Worm (Caenorhabditis elegans): Measurements from ENCODE around the gene F10E7.5.

The F10E7.5 gene

ce11 chrII:7111657-7112049 is at the start of gene F10E7.5:
Gene F10E7.5, plus strand, starts transcription at chrII:7111978.
- TF ChIP-seq dpl-1 (GFP tag; optimal IDR thresholded peaks at IDR 0.05) = peak; percentile 25
- TF ChIP-seq nhr-28 (tag; optimal IDR thresholded peaks at IDR 0.05) = peak; percentile 33
- TF ChIP-seq lin-13 (GFP tag; optimal IDR thresholded peaks at IDR 0.05) = peak; percentile 15
- no peak for TF ChIP-seq daf-8 (GFP tag; IDR thresholded peaks at IDR 0.05)
- TF ChIP-seq daf-16 (GFP tag; optimal IDR thresholded peaks at IDR 0.05) = no peak
- peak; percentile 13 for TF ChIP-seq daf-16 (tag; optimal IDR thresholded peaks at IDR 0.05)
- peak; percentile 92 to 99 for TF ChIP-seq lsy-2 (tag; optimal IDR thresholded peaks at IDR 0.05)
- TF ChIP-seq ZK546.5 (tag; optimal IDR thresholded peaks at IDR 0.05) = peak in 1 of 2 experiments; percentile 22
- TF ChIP-seq mes-2 (tag; optimal IDR thresholded peaks at IDR 0.05; ENCODE audit: poor library complexity, severe bottlenecking) = peak; percentile 72
- peak; percentile 3 for TF ChIP-seq hlh-11 (tag; optimal IDR thresholded peaks at IDR 0.05)
- TF ChIP-seq skn-1 (tag; optimal IDR thresholded peaks at IDR 0.05) = no peak
- TF ChIP-seq set-16 (GFP tag; IDR thresholded peaks at IDR 0.05) = no peak
- TF ChIP-seq hmg-1.1 (GFP tag; IDR thresholded peaks at IDR 0.05) = 0 out of 2 replicates have a peak, but pooled peaks have one; percentile 17
- TF ChIP-seq T20F7.1 (GFP tag; optimal IDR thresholded peaks at IDR 0.05) = peak; percentile 69
- peak; percentile 7 for TF ChIP-seq hlh-30 (tag; optimal IDR thresholded peaks at IDR 0.05; ENCODE audit: insufficient read depth)

- no peak for TF ChIP-seq hlh-11 (tag; optimal IDR thresholded peaks at IDR 0.05)
- no peak for TF ChIP-seq Y48G9A.11 (GFP tag; IDR thresholded peaks at IDR 0.05)
- TF ChIP-seq nhr-48 (tag; optimal IDR thresholded peaks at IDR 0.05) = no peak
- no peak for TF ChIP-seq R02D3.7 (tag; optimal IDR thresholded peaks at IDR 0.05)
- no peak for TF ChIP-seq cey-2 (tag; optimal IDR thresholded peaks at IDR 0.05; ENCODE audit: borderline replicate concordance, insufficient read depth)
- TF ChIP-seq aha-1 (tag) = no peak
- TF ChIP-seq zip-2 (tag; optimal IDR thresholded peaks at IDR 0.05) = no peak
- TF ChIP-seq spr-1 (tag; optimal IDR thresholded peaks at IDR 0.05) = no peak
- TF ChIP-seq rbr-2 (tag; optimal IDR thresholded peaks at IDR 0.05) = no peak
- TF ChIP-seq daf-16 (GFP tag; optimal IDR thresholded peaks at IDR 0.05) = no peak
- TF ChIP-seq daf-16 (tag; optimal IDR thresholded peaks at IDR 0.05) = no peak
- no peak for TF ChIP-seq skn-1 (tag; optimal IDR thresholded peaks at IDR 0.05)
- TF ChIP-seq ztf-11 (tag; optimal IDR thresholded peaks at IDR 0.05) = no peak
- no peak for TF ChIP-seq mxl-2 (GFP tag; conservative IDR thresholded peaks at IDR 0.05)
- no peak for TF ChIP-seq php-3 (GFP tag; IDR thresholded peaks at IDR 0.05)
- TF ChIP-seq tag-97 (GFP tag; IDR thresholded peaks at IDR 0.05) = no peak
- TF ChIP-seq lin-29 (GFP tag; IDR thresholded peaks at IDR 0.05) = no peak
- no peak for TF ChIP-seq snpc-4 (tag; optimal IDR thresholded peaks at IDR 0.05)
- no peak for TF ChIP-seq ctbp-1 (GFP tag; IDR thresholded peaks at IDR 0.05)
- no peak for TF ChIP-seq ceh-20 (GFP tag; IDR thresholded peaks at IDR 0.05)
- TF ChIP-seq ces-1 (GFP tag; optimal IDR thresholded peaks at IDR 0.05) = no peak
Observed at ce11 chrII:7065391-7065790, 46.4 kb upstream of the F10E7.5 start, which contains the start of gene nos-2. Gene nos-2, plus strand, starts transcription at chrII:7065618.

- TF ChIP-seq aha-1 (tag) = peak; percentile 82
- no peak for TF ChIP-seq mxl-2 (GFP tag; conservative IDR thresholded peaks at IDR 0.05)
Observed at ce11 chrII:7069866-7070265, 41.9 kb upstream of the F10E7.5 start, which contains the start of gene him-14. Gene him-14, minus strand, starts transcription at chrII:7069966.

- no peak for TF ChIP-seq mxl-2 (GFP tag; conservative IDR thresholded peaks at IDR 0.05)
- no peak for TF ChIP-seq lin-38 (GFP tag; IDR thresholded peaks at IDR 0.05)
- no peak for TF ChIP-seq spr-1 (tag; optimal IDR thresholded peaks at IDR 0.05)
- no peak for TF ChIP-seq aha-1 (tag)
- TF ChIP-seq ceh-20 (GFP tag; IDR thresholded peaks at IDR 0.05) = no peak
- TF ChIP-seq zip-2 (tag; optimal IDR thresholded peaks at IDR 0.05) = no peak
- TF ChIP-seq zfp-2 (tag; optimal IDR thresholded peaks at IDR 0.05) = no peak
- no peak for TF ChIP-seq nhr-76 (tag; optimal IDR thresholded peaks at IDR 0.05)
- no peak for TF ChIP-seq nhr-25 (tag; optimal IDR thresholded peaks at IDR 0.05; ENCODE audit: borderline replicate concordance, insufficient read depth)
- TF ChIP-seq mxl-3 (GFP tag; optimal IDR thresholded peaks at IDR 0.05) = no peak
- no peak for TF ChIP-seq nhr-6 (tag; optimal IDR thresholded peaks at IDR 0.05)
- TF ChIP-seq F49E8.2 (tag; optimal IDR thresholded peaks at IDR 0.05; ENCODE audit: borderline replicate concordance) = no peak
- TF ChIP-seq hmg-1.1 (GFP tag; IDR thresholded peaks at IDR 0.05) = no peak
- no peak for TF ChIP-seq nhr-48 (tag; optimal IDR thresholded peaks at IDR 0.05)
- no peak for TF ChIP-seq daf-16 (GFP tag; optimal IDR thresholded peaks at IDR 0.05)
- TF ChIP-seq daf-16 (tag; optimal IDR thresholded peaks at IDR 0.05) = no peak
- TF ChIP-seq ceh-44 (GFP tag; IDR thresholded peaks at IDR 0.05) = no peak
- no peak for TF ChIP-seq ama-1 (optimal IDR thresholded peaks at IDR 0.05)
- no peak for TF ChIP-seq nhr-42 (GFP tag; IDR thresholded peaks at IDR 0.05)
- TF ChIP-seq hlh-30 (tag; optimal IDR thresholded peaks at IDR 0.05; ENCODE audit: insufficient read depth) = no peak
Observed at ce11 chrII:7070434-7070833, 41.3 kb upstream of the F10E7.5 start.

Measured in whole organism, L4 larva.